Comparison of ENCODE assay signal across 7 fruit fly cellular contexts in the genomic region with DNA sequence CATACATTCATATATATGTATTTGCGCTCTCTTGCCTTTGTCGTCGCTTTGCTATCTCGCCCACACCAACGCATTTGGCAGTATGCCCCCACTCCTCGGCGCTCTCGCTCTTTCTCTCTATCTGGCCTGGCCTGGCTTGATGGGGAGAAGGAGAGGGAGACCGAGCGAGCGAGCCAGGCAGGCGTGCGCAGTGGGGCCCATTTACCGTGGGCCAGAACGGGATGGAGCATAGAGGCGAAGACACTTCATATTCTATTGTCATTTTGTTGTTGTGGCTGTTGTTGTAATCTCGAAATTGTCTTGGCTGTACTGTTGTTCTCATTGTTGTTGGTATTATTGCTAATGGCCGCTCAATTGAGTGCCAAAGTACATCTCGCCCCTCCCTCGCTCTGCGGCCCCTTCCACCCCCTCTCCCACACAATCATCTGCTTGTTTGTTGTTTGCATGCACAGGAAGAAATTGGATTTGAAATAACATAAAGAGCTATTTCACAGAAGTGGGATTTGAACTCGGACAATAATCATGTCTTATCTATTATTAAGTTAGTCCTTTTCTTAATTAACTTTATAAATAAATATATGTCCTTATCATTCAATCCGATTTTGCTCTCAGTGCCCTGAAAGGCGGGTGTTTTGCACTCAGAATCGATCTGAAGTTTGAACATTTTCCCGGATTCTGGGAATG.
A peak's percentile ranks its signal among the peaks of the same experiment; 100 is the strongest.
TF ChIP-seq lines count a peak whose summit lies in the region.

No protein-coding gene starts in this region.

- TF ChIP-seq CTCF in whole organism, embryonic (GFP tag; optimal IDR thresholded peaks at IDR 0.05; lab: Kevin White, UChicago) = peak; percentile 32

TF ChIP-seq in Kc167, 6 proteins besides CTCF, POLR2A, EP300 and RAD21:
- TF ChIP-seq insv (optimal IDR thresholded peaks at IDR 0.05; lab: Kevin White, UChicago) (peak; percentile 81), ttk (optimal IDR thresholded peaks at IDR 0.05; lab: Kevin White, UChicago) (no peak), h (optimal IDR thresholded peaks at IDR 0.05; lab: Kevin White, UChicago) (peak; percentile 64)

TF ChIP-seq in whole organism, 6 proteins besides CTCF, POLR2A, EP300 and RAD21:
- TF ChIP-seq EcR (GFP tag; optimal IDR thresholded peaks at IDR 0.05; lab: Kevin White, UChicago) = no peak
- peak; percentile 30 for TF ChIP-seq CG8478 (optimal IDR thresholded peaks at IDR 0.05; lab: Kevin White, UChicago)
- no peak for TF ChIP-seq usp (GFP tag; optimal IDR thresholded peaks at IDR 0.05; lab: Kevin White, UChicago)

TF ChIP-seq in whole organism, adult, 20 proteins besides CTCF, POLR2A, EP300 and RAD21 (continues in another document):
- TF ChIP-seq cic (GFP tag; optimal IDR thresholded peaks at IDR 0.05; lab: Kevin White, UChicago) (peak; percentile 84), CG11617 (GFP tag; optimal IDR thresholded peaks at IDR 0.05; lab: Kevin White, UChicago) (peak; percentile 90), pad (GFP tag; optimal IDR thresholded peaks at IDR 0.05; lab: Kevin White, UChicago) (peak; percentile 93), CG12768 (GFP tag; optimal IDR thresholded peaks at IDR 0.05; lab: Kevin White, UChicago) (peak; percentile 85), CG33017 (tag; optimal IDR thresholded peaks at IDR 0.05; lab: Kevin White, UChicago) (peak; percentile 87), CG7101 (tag; optimal IDR thresholded peaks at IDR 0.05; lab: Kevin White, UChicago) (peak; percentile 95), bab1 (GFP tag; optimal IDR thresholded peaks at IDR 0.05; lab: Kevin White, UChicago) (peak; percentile 76), CG5204 (GFP tag; optimal IDR thresholded peaks at IDR 0.05; lab: Kevin White, UChicago) (peak; percentile 76), toe (GFP tag; optimal IDR thresholded peaks at IDR 0.05; lab: Kevin White, UChicago) (peak; percentile 25), CG1620 (GFP tag; optimal IDR thresholded peaks at IDR 0.05; lab: Kevin White, UChicago) (peak; percentile 71), Mnt (GFP tag; optimal IDR thresholded peaks at IDR 0.05; lab: Kevin White, UChicago) (peak; percentile 79), cnc (optimal IDR thresholded peaks at IDR 0.05; lab: Kevin White, UChicago) (no peak), Hr96 (GFP tag; optimal IDR thresholded peaks at IDR 0.05; lab: Kevin White, UChicago) (peak; percentile 65), kay (GFP tag; lab: Kevin White, UChicago; ENCODE audit: borderline replicate concordance) (peak; percentile 37), ovo (GFP tag; optimal IDR thresholded peaks at IDR 0.05; lab: Kevin White, UChicago) (peak; percentile 80)

TF ChIP-seq in whole organism, embryonic, 481 proteins besides CTCF, POLR2A, EP300 and RAD21 (continues in another document):
- peak; percentile 87 for TF ChIP-seq CG10366 (GFP tag; IDR thresholded peaks at IDR 0.05; lab: Robert Waterston, UW)
- peak; percentile 91 for TF ChIP-seq CG14667 (GFP tag; IDR thresholded peaks at IDR 0.05; lab: Robert Waterston, UW)
- peak; percentile 16 for TF ChIP-seq ab (GFP tag; optimal IDR thresholded peaks at IDR 0.05; lab: Kevin White, UChicago)
- peak; percentile 79 for TF ChIP-seq mirr (GFP tag; optimal IDR thresholded peaks at IDR 0.05; lab: Kevin White, UChicago)
- no peak for TF ChIP-seq Hmx (GFP tag; optimal IDR thresholded peaks at IDR 0.05; lab: Kevin White, UChicago)
- TF ChIP-seq da (GFP tag; optimal IDR thresholded peaks at IDR 0.05; lab: Kevin White, UChicago) = no peak
- TF ChIP-seq CG4282 (GFP tag; optimal IDR thresholded peaks at IDR 0.05; lab: Kevin White, UChicago) = no peak
- peak; percentile 75 for TF ChIP-seq Hand (GFP tag; optimal IDR thresholded peaks at IDR 0.05; lab: Kevin White, UChicago)
- peak; percentile 65 for TF ChIP-seq pnt (GFP tag; optimal IDR thresholded peaks at IDR 0.05; lab: Kevin White, UChicago)
- peak; percentile 72 for TF ChIP-seq Asciz (GFP tag; optimal IDR thresholded peaks at IDR 0.05; lab: Kevin White, UChicago)
- TF ChIP-seq wdn (GFP tag; IDR thresholded peaks at IDR 0.05; lab: Robert Waterston, UW) = peak; percentile 85
- peak; percentile 56 for TF ChIP-seq CG2116 (GFP tag; optimal IDR thresholded peaks at IDR 0.05; lab: Kevin White, UChicago)
- TF ChIP-seq ham (GFP tag; IDR thresholded peaks at IDR 0.05; lab: Robert Waterston, UW) = peak; percentile 70
- TF ChIP-seq Oaz (GFP tag; IDR thresholded peaks at IDR 0.05; lab: Robert Waterston, UW) = peak; percentile 78
- peak; percentile 88 for TF ChIP-seq CG32767 (GFP tag; IDR thresholded peaks at IDR 0.05; lab: Robert Waterston, UW)
- TF ChIP-seq ewg (GFP tag; optimal IDR thresholded peaks at IDR 0.05; lab: Kevin White, UChicago) = peak; percentile 57

TF ChIP-seq in whole organism, prepupa, 60 proteins besides CTCF, POLR2A, EP300 and RAD21 (continues in another document):
- peak; percentile 80 for TF ChIP-seq CG31627 (GFP tag; optimal IDR thresholded peaks at IDR 0.05; lab: Kevin White, UChicago)
- TF ChIP-seq vri (GFP tag; optimal IDR thresholded peaks at IDR 0.05; lab: Kevin White, UChicago) = peak; percentile 79
- peak; percentile 83 for TF ChIP-seq Met (GFP tag; optimal IDR thresholded peaks at IDR 0.05; lab: Kevin White, UChicago)
- TF ChIP-seq Smox (GFP tag; optimal IDR thresholded peaks at IDR 0.05; lab: Kevin White, UChicago) = peak; percentile 81
- peak; percentile 74 for TF ChIP-seq CG16779 (tag; optimal IDR thresholded peaks at IDR 0.05; lab: Kevin White, UChicago)
- TF ChIP-seq topi (GFP tag; optimal IDR thresholded peaks at IDR 0.05; lab: Kevin White, UChicago) = peak; percentile 89
- peak; percentile 64 to 86 for TF ChIP-seq salr (GFP tag; optimal IDR thresholded peaks at IDR 0.05; lab: Kevin White, UChicago)
- peak; percentile 84 for TF ChIP-seq pdm3 (GFP tag; optimal IDR thresholded peaks at IDR 0.05; lab: Kevin White, UChicago)
- peak; percentile 74 for TF ChIP-seq dsx (GFP tag; optimal IDR thresholded peaks at IDR 0.05; lab: Kevin White, UChicago; ENCODE audit: poor library complexity, severe bottlenecking)
- peak; percentile 82 for TF ChIP-seq spab (GFP tag; optimal IDR thresholded peaks at IDR 0.05; lab: Kevin White, UChicago)
- peak; percentile 93 for TF ChIP-seq CG10631 (GFP tag; optimal IDR thresholded peaks at IDR 0.05; lab: Kevin White, UChicago)
- TF ChIP-seq esn (GFP tag; optimal IDR thresholded peaks at IDR 0.05; lab: Kevin White, UChicago) = peak; percentile 88
- TF ChIP-seq Gug (GFP tag; IDR thresholded peaks at IDR 0.05; lab: Robert Waterston, UW) = peak; percentile 95
- TF ChIP-seq OdsH (GFP tag; optimal IDR thresholded peaks at IDR 0.05; lab: Kevin White, UChicago) = peak; percentile 88
- TF ChIP-seq Hr39 (GFP tag; optimal IDR thresholded peaks at IDR 0.05; lab: Kevin White, UChicago) = peak; percentile 78
- TF ChIP-seq Lpt (GFP tag; optimal IDR thresholded peaks at IDR 0.05; lab: Kevin White, UChicago) = peak; percentile 89

TF ChIP-seq in whole organism, pupa, 21 proteins besides CTCF, POLR2A, EP300 and RAD21 (continues in another document):
- TF ChIP-seq Pif1B (GFP tag; optimal IDR thresholded peaks at IDR 0.05; lab: Kevin White, UChicago) = peak; percentile 73
- peak; percentile 89 for TF ChIP-seq CG8159 (tag; optimal IDR thresholded peaks at IDR 0.05; lab: Kevin White, UChicago)
- peak; percentile 96 for TF ChIP-seq CG4496 (GFP tag; IDR thresholded peaks at IDR 0.05; lab: Robert Waterston, UW)
- peak; percentile 95 for TF ChIP-seq CG14655 (GFP tag; optimal IDR thresholded peaks at IDR 0.05; lab: Kevin White, UChicago)
- peak; percentile 62 for TF ChIP-seq CG13204 (GFP tag; optimal IDR thresholded peaks at IDR 0.05; lab: Kevin White, UChicago)
- peak; percentile 85 for TF ChIP-seq rn (GFP tag; IDR thresholded peaks at IDR 0.05; lab: Robert Waterston, UW)
- peak; percentile 89 for TF ChIP-seq CG34367 (tag; optimal IDR thresholded peaks at IDR 0.05; lab: Kevin White, UChicago)
- TF ChIP-seq CG10348 (GFP tag; IDR thresholded peaks at IDR 0.05; lab: Robert Waterston, UW) = peak; percentile 74
- peak; percentile 58 for TF ChIP-seq D1 (tag; optimal IDR thresholded peaks at IDR 0.05; lab: Kevin White, UChicago)
- TF ChIP-seq Ets98B (GFP tag; IDR thresholded peaks at IDR 0.05; lab: Robert Waterston, UW) = peak; percentile 94
- peak; percentile 92 for TF ChIP-seq CG12605 (GFP tag; IDR thresholded peaks at IDR 0.05; lab: Robert Waterston, UW)
- TF ChIP-seq EcR (GFP tag; optimal IDR thresholded peaks at IDR 0.05; lab: Kevin White, UChicago) = peak; percentile 54
- TF ChIP-seq CG9948 (tag; optimal IDR thresholded peaks at IDR 0.05; lab: Kevin White, UChicago) = peak; percentile 87
- TF ChIP-seq CG32121 (GFP tag; IDR thresholded peaks at IDR 0.05; lab: Robert Waterston, UW) = peak; percentile 92
- TF ChIP-seq Pif1A (GFP tag; optimal IDR thresholded peaks at IDR 0.05; lab: Kevin White, UChicago) = peak; percentile 69
- TF ChIP-seq gl (tag; optimal IDR thresholded peaks at IDR 0.05; lab: Kevin White, UChicago) = peak; percentile 72
- TF ChIP-seq Snoo (tag; optimal IDR thresholded peaks at IDR 0.05; lab: Kevin White, UChicago) = peak; percentile 86

TF ChIP-seq in whole organism, wandering third instar larva, 38 proteins besides CTCF, POLR2A, EP300 and RAD21 (continues in another document):
- TF ChIP-seq tai (GFP tag; optimal IDR thresholded peaks at IDR 0.05; lab: Kevin White, UChicago) = peak; percentile 76
- TF ChIP-seq Mio (GFP tag; optimal IDR thresholded peaks at IDR 0.05; lab: Kevin White, UChicago) = no peak
- TF ChIP-seq CG9705 (GFP tag; optimal IDR thresholded peaks at IDR 0.05; lab: Kevin White, UChicago) = peak; percentile 66
- TF ChIP-seq dsf (GFP tag; optimal IDR thresholded peaks at IDR 0.05; lab: Kevin White, UChicago; ENCODE audit: borderline replicate concordance) = no peak
- TF ChIP-seq ey (GFP tag; optimal IDR thresholded peaks at IDR 0.05; lab: Kevin White, UChicago) = peak; percentile 88
- TF ChIP-seq sv (GFP tag; optimal IDR thresholded peaks at IDR 0.05; lab: Kevin White, UChicago) = peak; percentile 25
- TF ChIP-seq Abd-B (GFP tag; optimal IDR thresholded peaks at IDR 0.05; lab: Kevin White, UChicago) = no peak
- TF ChIP-seq Jra (GFP tag; optimal IDR thresholded peaks at IDR 0.05; lab: Kevin White, UChicago) = peak; percentile 9
- no peak for TF ChIP-seq usp (GFP tag; optimal IDR thresholded peaks at IDR 0.05; lab: Kevin White, UChicago)
- peak; percentile 88 for TF ChIP-seq dmrt93B (GFP tag; optimal IDR thresholded peaks at IDR 0.05; lab: Kevin White, UChicago)
- TF ChIP-seq CrebA (GFP tag; optimal IDR thresholded peaks at IDR 0.05; lab: Kevin White, UChicago; ENCODE audit: borderline replicate concordance) = peak; percentile 22
- TF ChIP-seq lola (GFP tag; optimal IDR thresholded peaks at IDR 0.05; lab: Kevin White, UChicago) = no peak
- peak in 1 of 2 experiments; percentile 94 for TF ChIP-seq foxo (GFP tag; optimal IDR thresholded peaks at IDR 0.05; lab: Kevin White, UChicago)
- no peak for TF ChIP-seq Vsx2 (GFP tag; optimal IDR thresholded peaks at IDR 0.05; lab: Kevin White, UChicago; ENCODE audit: partially characterized antibody)
- TF ChIP-seq pan (optimal IDR thresholded peaks at IDR 0.05; lab: Kevin White, UChicago) = no peak
- TF ChIP-seq GATAd (GFP tag; optimal IDR thresholded peaks at IDR 0.05; lab: Kevin White, UChicago) = peak; percentile 42
- TF ChIP-seq Dfd (GFP tag; optimal IDR thresholded peaks at IDR 0.05; lab: Kevin White, UChicago) = no peak
- no peak for TF ChIP-seq Myc (optimal IDR thresholded peaks at IDR 0.05; lab: Kevin White, UChicago)
- TF ChIP-seq brk (GFP tag; optimal IDR thresholded peaks at IDR 0.05; lab: Kevin White, UChicago) = peak; percentile 81
